Worm (Caenorhabditis elegans): ENCODE results near the gene fat-2.

DNA sequence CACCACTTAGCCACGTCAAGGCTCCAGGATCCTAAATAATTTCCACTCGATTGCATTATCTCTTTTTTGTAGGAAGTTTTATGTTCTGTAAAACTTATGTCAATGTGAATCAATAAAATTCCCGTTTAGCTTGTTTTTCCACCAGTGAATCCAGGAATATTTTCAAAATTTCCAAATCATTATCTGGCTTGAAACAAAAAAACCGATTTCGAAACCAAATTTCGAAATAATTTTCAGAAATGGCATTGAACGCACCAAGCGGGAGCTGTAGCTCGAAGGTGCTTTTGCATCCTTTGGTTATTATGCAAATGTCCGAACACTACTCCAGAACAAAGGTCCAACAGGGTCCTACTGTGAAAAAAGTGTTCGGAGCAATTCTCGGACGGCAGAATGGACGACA, 23.1 kb upstream of the fat-2 start, which contains the start of gene csn-6:
- TF ChIP-seq F49E8.2 (tag; optimal IDR thresholded peaks at IDR 0.05; ENCODE audit: insufficient read depth) = no peak
- TF ChIP-seq ztf-18 (tag; optimal IDR thresholded peaks at IDR 0.05) = no peak
- no peak for TF ChIP-seq Y67H2A.10 (GFP tag; conservative IDR thresholded peaks at IDR 0.05)
- no peak for TF ChIP-seq lin-26 (GFP tag; IDR thresholded peaks at IDR 0.05)
- no peak for TF ChIP-seq F37B4.10 (GFP tag; IDR thresholded peaks at IDR 0.05)
- TF ChIP-seq nfya-1 (tag; optimal IDR thresholded peaks at IDR 0.05; ENCODE audit: borderline replicate concordance, insufficient read depth) = no peak

All from whole organism, young adult.